Worm (Caenorhabditis elegans): ENCODE measurements around the gene irld-29.
"Not testable (repeated sequence)": the region's sequence is repeated elsewhere in the genome, so short reads cannot be mapped to it uniquely, and the experiment has no call there.

The irld-29 gene

DNA sequence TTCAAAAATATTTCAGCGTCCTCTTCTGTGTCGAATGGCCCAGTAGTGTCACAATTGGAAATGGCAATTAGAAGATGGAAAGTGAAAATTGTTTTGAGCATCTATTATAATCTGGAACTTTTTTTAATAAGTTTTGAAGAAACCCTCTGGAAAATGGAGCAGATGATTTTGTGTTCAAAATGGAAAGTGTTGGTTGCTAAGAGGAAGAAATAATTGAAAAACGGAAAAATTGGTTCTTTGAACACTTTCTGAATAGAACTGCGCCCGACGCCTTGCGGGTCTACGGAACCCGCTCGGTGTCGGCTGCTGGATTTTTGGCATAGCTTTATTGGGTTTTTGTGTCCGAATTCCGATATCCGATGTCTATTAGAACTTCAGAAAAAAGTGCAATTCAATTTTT is 2.3 kb downstream of the irld-29 start, which contains the start of gene irld-28:
irld-28 (minus strand) TSS at position 101 of the 400 bp plus-strand sequence.
- TF ChIP-seq tbx-2 (tag; optimal IDR thresholded peaks at IDR 0.05) = no peak
- no peak for TF ChIP-seq ceh-90 (tag; optimal IDR thresholded peaks at IDR 0.05)
- TF ChIP-seq zag-1 (tag; optimal IDR thresholded peaks at IDR 0.05) = no peak
- TF ChIP-seq efl-1 (optimal IDR thresholded peaks at IDR 0.05) = no peak
- TF ChIP-seq efl-1 (GFP tag; optimal IDR thresholded peaks at IDR 0.05 in 1 of 2) = peak in 1 of 2 experiments; percentile 26
- no peak for TF ChIP-seq lin-39 (tag; optimal IDR thresholded peaks at IDR 0.05)
- TF ChIP-seq swsn-7 (tag; optimal IDR thresholded peaks at IDR 0.05) = no peak
- TF ChIP-seq aha-1 (tag; optimal IDR thresholded peaks at IDR 0.05) = no peak
- TF ChIP-seq vab-15 (tag; optimal IDR thresholded peaks at IDR 0.05) = no peak

DNA sequence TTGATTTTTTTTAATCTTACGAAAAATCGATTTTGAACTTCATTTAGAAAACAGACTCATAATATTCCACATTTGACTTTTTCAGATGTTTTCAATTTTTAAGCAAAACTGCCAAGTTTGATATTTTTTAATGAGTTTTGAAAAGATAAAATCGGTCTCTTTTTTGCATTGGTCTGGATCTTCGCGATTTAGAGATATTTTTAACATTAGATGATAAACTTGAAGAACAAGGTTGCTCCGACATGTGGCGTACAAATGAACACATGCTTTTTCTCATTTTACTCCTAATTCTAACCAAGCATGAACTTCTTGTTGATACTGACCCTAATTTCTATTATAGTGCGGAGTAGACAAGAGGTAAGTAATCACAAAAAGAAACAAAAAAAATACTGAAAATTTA is 6.8 kb downstream of the irld-29 start, which contains the start of gene irld-32:
irld-32 (plus strand) TSS at position 301 of the 400 bp plus-strand sequence.
- TF ChIP-seq zag-1 (tag; optimal IDR thresholded peaks at IDR 0.05); ceh-88 (GFP tag; IDR thresholded peaks at IDR 0.05); ceh-8 (GFP tag; optimal IDR thresholded peaks at IDR 0.05): not testable (repeated sequence)

DNA sequence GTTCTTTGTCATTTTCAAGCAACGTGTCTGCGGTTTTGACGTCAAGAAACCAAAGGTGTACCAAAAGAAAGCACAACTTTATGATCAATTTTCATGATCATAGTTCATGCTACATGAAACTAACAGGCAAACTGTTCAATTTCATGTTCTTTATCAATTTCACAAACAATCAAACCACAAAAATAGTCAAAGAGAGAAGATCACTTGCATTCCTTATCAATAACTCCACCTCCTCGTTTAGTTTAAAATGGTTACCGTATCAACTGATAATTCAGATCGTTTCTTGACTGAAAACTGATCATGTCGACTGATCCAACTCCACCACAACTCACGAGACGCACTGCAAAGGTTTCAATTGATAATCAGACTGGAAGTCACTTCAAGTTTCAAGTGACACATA is 8.3 kb downstream of the irld-29 start, which contains the start of gene pud-1.1:
pud-1.1 (plus strand) TSS at position 301 of the 400 bp plus-strand sequence.
- not testable (repeated sequence) for TF ChIP-seq sptf-1 (tag; optimal IDR thresholded peaks at IDR 0.05); hlh-17 (GFP tag; optimal IDR thresholded peaks at IDR 0.05; ENCODE audit: borderline replicate concordance); lin-13 (GFP tag; optimal IDR thresholded peaks at IDR 0.05)

DNA sequence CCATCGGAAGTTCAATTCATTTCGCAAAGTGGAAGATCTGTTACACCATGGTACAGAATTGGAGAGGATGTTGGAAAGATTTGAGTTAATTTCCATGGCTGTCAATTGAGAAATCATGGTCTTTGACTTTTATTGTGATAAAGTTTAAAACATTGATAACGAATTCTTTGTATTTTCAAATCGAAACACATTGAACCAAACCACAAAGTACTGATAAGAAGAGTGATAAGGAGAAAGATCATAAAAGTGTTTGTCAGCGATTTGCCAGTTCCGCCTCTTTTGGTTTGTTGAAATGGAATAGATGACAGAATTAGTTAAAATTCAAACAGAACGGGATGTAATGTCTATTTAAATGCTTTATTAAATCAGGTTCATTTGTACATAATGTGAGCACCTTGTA is 11.3 kb downstream of the irld-29 start:
- no peak for TF ChIP-seq efl-1 (optimal IDR thresholded peaks at IDR 0.05)
- TF ChIP-seq efl-1 (GFP tag; optimal IDR thresholded peaks at IDR 0.05 in 1 of 2) = peak in 1 of 2 experiments; percentile 64
- TF ChIP-seq tlp-1 (tag; optimal IDR thresholded peaks at IDR 0.05) = peak; percentile 74
- TF ChIP-seq elt-3 (tag; optimal IDR thresholded peaks at IDR 0.05) = peak in 1 of 6 experiments; percentile 25
- TF ChIP-seq lin-35 (GFP tag; optimal IDR thresholded peaks at IDR 0.05) = peak in 1 of 2 experiments; percentile 15
- TF ChIP-seq nhr-71 (tag; optimal IDR thresholded peaks at IDR 0.05) = peak; percentile 56
- TF ChIP-seq elt-2 (tag; optimal IDR thresholded peaks at IDR 0.05) = peak; percentile 98
- TF ChIP-seq nhr-20 (tag; optimal IDR thresholded peaks at IDR 0.05) = peak; percentile 30
- TF ChIP-seq nhr-76 (tag; optimal IDR thresholded peaks at IDR 0.05) = no peak
- TF ChIP-seq lin-14 (GFP tag; optimal IDR thresholded peaks at IDR 0.05) = peak; percentile 36
- TF ChIP-seq nhr-28 (tag; optimal IDR thresholded peaks at IDR 0.05) = no peak
- no peak for TF ChIP-seq blmp-1 (tag; optimal IDR thresholded peaks at IDR 0.05)

DNA sequence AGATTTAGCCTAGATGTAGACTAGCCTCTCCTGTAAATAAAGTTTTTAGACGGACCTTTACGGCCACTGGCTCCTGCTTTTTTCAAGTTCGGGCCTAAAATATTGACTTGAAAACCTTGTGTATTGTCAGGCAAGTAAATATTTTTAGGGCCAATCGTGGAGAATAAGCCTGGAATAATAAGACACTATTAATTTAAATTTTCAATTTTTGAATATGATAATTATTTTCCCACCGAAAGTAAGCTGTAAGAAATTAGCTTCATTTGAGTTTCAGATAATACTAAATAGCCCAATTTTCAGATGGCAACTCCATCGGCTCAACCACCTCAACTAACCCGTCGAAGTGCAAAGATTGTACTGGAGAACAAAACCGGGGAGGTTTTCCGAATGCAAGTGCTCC is 12.1 kb downstream of the irld-29 start, which contains the start of gene pud-4:
pud-4 (plus strand) TSS at position 301 of the 400 bp plus-strand sequence.
- no peak for TF ChIP-seq tbx-2 (tag; optimal IDR thresholded peaks at IDR 0.05)
- no peak for TF ChIP-seq lir-3 (tag; optimal IDR thresholded peaks at IDR 0.05; ENCODE audit: poor library complexity)
- no peak for TF ChIP-seq Y116A8C.19 (tag; optimal IDR thresholded peaks at IDR 0.05; ENCODE audit: borderline replicate concordance)
- no peak for TF ChIP-seq ceh-88 (GFP tag; IDR thresholded peaks at IDR 0.05)
- no peak for TF ChIP-seq fos-1 (tag; optimal IDR thresholded peaks at IDR 0.05)
- TF ChIP-seq C04F5.9 (tag; optimal IDR thresholded peaks at IDR 0.05) = no peak
- TF ChIP-seq sptf-1 (tag; optimal IDR thresholded peaks at IDR 0.05) = no peak
- no peak for TF ChIP-seq ceh-82 (tag; optimal IDR thresholded peaks at IDR 0.05)
- TF ChIP-seq fkh-8 (tag; optimal IDR thresholded peaks at IDR 0.05) = no peak
- no peak for TF ChIP-seq dsc-1 (tag; optimal IDR thresholded peaks at IDR 0.05)
- TF ChIP-seq xbp-1 (tag; optimal IDR thresholded peaks at IDR 0.05) = no peak
- TF ChIP-seq hlh-4 (tag; optimal IDR thresholded peaks at IDR 0.05) = no peak
